Fruit fly (Drosophila melanogaster): Measurements from ENCODE around the gene CG34015.
A peak's percentile ranks its signal among the peaks of the same experiment; 100 is the strongest.

CG34015 gene

DNA sequence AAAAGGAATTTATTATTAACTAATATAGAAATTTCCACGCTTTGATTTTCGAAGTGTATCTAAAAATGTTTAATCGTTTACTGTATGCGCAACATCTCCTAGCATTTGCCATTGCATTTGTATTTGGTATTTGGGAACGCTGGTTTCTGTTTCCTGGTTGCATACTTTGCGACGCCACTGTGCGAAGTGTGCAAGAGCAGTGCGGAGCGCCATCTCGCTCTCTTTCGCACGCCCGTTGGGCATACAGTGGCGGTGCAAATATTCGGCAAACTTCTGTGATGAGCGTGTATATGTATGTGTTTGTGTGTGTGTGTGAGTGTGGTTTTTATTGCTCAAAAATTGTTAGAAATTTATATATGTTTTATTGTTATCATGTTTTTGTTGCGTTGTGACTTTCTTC is 10.4 kb upstream of the CG34015 start (continued):
- TF ChIP-seq da (GFP tag; optimal IDR thresholded peaks at IDR 0.05) = no peak
- TF ChIP-seq CG6254 (GFP tag; optimal IDR thresholded peaks at IDR 0.05) = no peak
- no peak for TF ChIP-seq CG10321 (GFP tag; IDR thresholded peaks at IDR 0.05)
- TF ChIP-seq chn (GFP tag; optimal IDR thresholded peaks at IDR 0.05) = no peak
- TF ChIP-seq Xbp1 (GFP tag; optimal IDR thresholded peaks at IDR 0.05) = peak; percentile 14
- no peak for TF ChIP-seq Blimp-1 (GFP tag; optimal IDR thresholded peaks at IDR 0.05)
- no peak for TF ChIP-seq Sin3A (optimal IDR thresholded peaks at IDR 0.05)
- no peak for TF ChIP-seq CG4617 (GFP tag; optimal IDR thresholded peaks at IDR 0.05; ENCODE audit: borderline replicate concordance)
- no peak for TF ChIP-seq Aef1 (GFP tag; IDR thresholded peaks at IDR 0.05)
- peak; percentile 33; the same call in 1 of the 2 replicates for TF ChIP-seq Nf-YA (GFP tag; IDR thresholded peaks at IDR 0.05)
- peak; percentile 80 for TF ChIP-seq CG1832 (GFP tag; optimal IDR thresholded peaks at IDR 0.05)
- no peak for TF ChIP-seq CG11695 (GFP tag; IDR thresholded peaks at IDR 0.05)
- no peak for TF ChIP-seq en (GFP tag; optimal IDR thresholded peaks at IDR 0.05)
- TF ChIP-seq jigr1 (GFP tag; IDR thresholded peaks at IDR 0.05) = no peak
- TF ChIP-seq CG2202 (tag; optimal IDR thresholded peaks at IDR 0.05) = no peak
- TF ChIP-seq CG17802 (tag; optimal IDR thresholded peaks at IDR 0.05) = no peak
- TF ChIP-seq Dad (GFP tag; optimal IDR thresholded peaks at IDR 0.05) = no peak
- no peak for TF ChIP-seq dmrt11E (tag; optimal IDR thresholded peaks at IDR 0.05)
- peak; percentile 8 for TF ChIP-seq shn (GFP tag; optimal IDR thresholded peaks at IDR 0.05)
- 0 out of 2 replicates have a peak, but pooled peaks have one; percentile 14 for TF ChIP-seq CG31224 (GFP tag; IDR thresholded peaks at IDR 0.05)
- TF ChIP-seq CG8388 (GFP tag; optimal IDR thresholded peaks at IDR 0.05) = peak; percentile 99
- no peak for TF ChIP-seq danr (GFP tag; IDR thresholded peaks at IDR 0.05)
- peak; percentile 97 for TF ChIP-seq CG15073 (GFP tag; optimal IDR thresholded peaks at IDR 0.05)
- no peak for TF ChIP-seq MTF-1 (GFP tag; optimal IDR thresholded peaks at IDR 0.05; ENCODE audit: borderline replicate concordance)
- no peak for TF ChIP-seq bowl (GFP tag; IDR thresholded peaks at IDR 0.05)
- no peak for TF ChIP-seq CG12071 (GFP tag; optimal IDR thresholded peaks at IDR 0.05)
- TF ChIP-seq NfI (GFP tag; optimal IDR thresholded peaks at IDR 0.05) = no peak
- no peak for TF ChIP-seq CG5245 (GFP tag; optimal IDR thresholded peaks at IDR 0.05)
- TF ChIP-seq odd (GFP tag; optimal IDR thresholded peaks at IDR 0.05) = no peak
- no peak for TF ChIP-seq ab (GFP tag; optimal IDR thresholded peaks at IDR 0.05)
- TF ChIP-seq Oli (tag; optimal IDR thresholded peaks at IDR 0.05) = peak; percentile 3
- no peak for TF ChIP-seq nerfin-1 (tag; optimal IDR thresholded peaks at IDR 0.05)
- TF ChIP-seq CG10565 (GFP tag; optimal IDR thresholded peaks at IDR 0.05) = no peak
- TF ChIP-seq CG6689 (GFP tag; IDR thresholded peaks at IDR 0.05) = no peak
- TF ChIP-seq HHEX (GFP tag; optimal IDR thresholded peaks at IDR 0.05) = peak; percentile 21
- TF ChIP-seq YL-1 (GFP tag; optimal IDR thresholded peaks at IDR 0.05) = no peak
- TF ChIP-seq CG10431 (GFP tag; optimal IDR thresholded peaks at IDR 0.05) = no peak
- peak; percentile 3 for TF ChIP-seq CoRest (tag; optimal IDR thresholded peaks at IDR 0.05)
- TF ChIP-seq ATbp (GFP tag; optimal IDR thresholded peaks at IDR 0.05) = no peak
- TF ChIP-seq trem (tag; optimal IDR thresholded peaks at IDR 0.05) = no peak
- no peak for TF ChIP-seq exex (tag; optimal IDR thresholded peaks at IDR 0.05)
- TF ChIP-seq twi (tag; optimal IDR thresholded peaks at IDR 0.05) = no peak
- TF ChIP-seq Vsx1 (GFP tag; optimal IDR thresholded peaks at IDR 0.05) = no peak
- no peak for TF ChIP-seq Oaz (GFP tag; IDR thresholded peaks at IDR 0.05)
- no peak for TF ChIP-seq CG4328 (GFP tag; optimal IDR thresholded peaks at IDR 0.05)
- TF ChIP-seq CG17829 (tag; optimal IDR thresholded peaks at IDR 0.05) = peak; percentile 2
- TF ChIP-seq Hr3 (GFP tag; optimal IDR thresholded peaks at IDR 0.05) = peak; percentile 30
- no peak for TF ChIP-seq CG10654 (GFP tag; optimal IDR thresholded peaks at IDR 0.05)
- TF ChIP-seq Stat92E (GFP tag; optimal IDR thresholded peaks at IDR 0.05) = no peak
- no peak for TF ChIP-seq unpg (GFP tag; optimal IDR thresholded peaks at IDR 0.05)
- TF ChIP-seq Hr39 (optimal IDR thresholded peaks at IDR 0.05) = no peak
- TF ChIP-seq zen2 (GFP tag; IDR thresholded peaks at IDR 0.05; ENCODE audit: partially characterized antibody) = no peak
